Worm (Caenorhabditis elegans): ENCODE results near the gene mig-32.
A peak's percentile ranks its signal among the peaks of the same experiment; 100 is the strongest.

Gene mig-32

ce11 chrIV:12078907-12079523 lies 13.0 kb downstream of the mig-32 start, which contains the start of gene lex-1:
Gene lex-1, plus strand, starts transcription at chrIV:12079473.
- TF ChIP-seq zag-1 (tag; optimal IDR thresholded peaks at IDR 0.05) (no peak), lsy-2 (tag; optimal IDR thresholded peaks at IDR 0.05) (peak in 1 of 2 experiments; percentile 66), fos-1 (tag; optimal IDR thresholded peaks at IDR 0.05) (peak; percentile 26), lin-13 (GFP tag; optimal IDR thresholded peaks at IDR 0.05) (peak; percentile 34), unc-55 (GFP tag; optimal IDR thresholded peaks at IDR 0.05) (peak; percentile 72), nhr-21 (tag; optimal IDR thresholded peaks at IDR 0.05) (no peak), crh-2 (tag; optimal IDR thresholded peaks at IDR 0.05) (peak; percentile 10), mdl-1 (tag; optimal IDR thresholded peaks at IDR 0.05) (peak in 1 of 2 experiments; percentile 37), C34F6.9 (tag; optimal IDR thresholded peaks at IDR 0.05) (peak; percentile 60), nhr-237 (tag; optimal IDR thresholded peaks at IDR 0.05) (no peak), ztf-4 (tag; optimal IDR thresholded peaks at IDR 0.05) (no peak), mab-5 (tag; optimal IDR thresholded peaks at IDR 0.05) (no peak), nhr-129 (tag; optimal IDR thresholded peaks at IDR 0.05) (peak; percentile 71), gmeb-1 (tag; optimal IDR thresholded peaks at IDR 0.05) (peak; percentile 66), ztf-1 (GFP tag; conservative IDR thresholded peaks at IDR 0.05) (no peak), nhr-6 (tag; optimal IDR thresholded peaks at IDR 0.05) (no peak)

ce11 chrIV:12078112-12078812 lies 13.8 kb downstream of the mig-32 start, which contains the start of gene tmed-1:
Gene tmed-1, minus strand, starts transcription at chrIV:12078162.
- peak; percentile 20 for TF ChIP-seq C34F6.9 (tag; optimal IDR thresholded peaks at IDR 0.05)
- no peak for TF ChIP-seq crh-2 (tag; optimal IDR thresholded peaks at IDR 0.05)
- TF ChIP-seq unc-55 (GFP tag; optimal IDR thresholded peaks at IDR 0.05): peak; percentile 18

- TF ChIP-seq ama-1 (optimal IDR thresholded peaks at IDR 0.05): no peak
- no peak for TF ChIP-seq mab-5 (tag; optimal IDR thresholded peaks at IDR 0.05)
- TF ChIP-seq nhr-23 (tag; optimal IDR thresholded peaks at IDR 0.05): no peak
- TF ChIP-seq nhr-12 (tag; optimal IDR thresholded peaks at IDR 0.05): no peak
- no peak for TF ChIP-seq unc-39 (tag; optimal IDR thresholded peaks at IDR 0.05)
- TF ChIP-seq fos-1 (tag; optimal IDR thresholded peaks at IDR 0.05): no peak
- no peak for TF ChIP-seq ceh-82 (tag; optimal IDR thresholded peaks at IDR 0.05)
- TF ChIP-seq F13H6.1 (tag; optimal IDR thresholded peaks at IDR 0.05): no peak
- no peak for TF ChIP-seq sem-4 (tag; optimal IDR thresholded peaks at IDR 0.05)
- TF ChIP-seq ztf-11 (tag; optimal IDR thresholded peaks at IDR 0.05): no peak
- TF ChIP-seq nhr-25 (tag; optimal IDR thresholded peaks at IDR 0.05): no peak
- no peak for TF ChIP-seq snpc-4 (tag; optimal IDR thresholded peaks at IDR 0.05)
- no peak for TF ChIP-seq egl-27 (tag; optimal IDR thresholded peaks at IDR 0.05)
- TF ChIP-seq nhr-237 (tag; optimal IDR thresholded peaks at IDR 0.05): no peak
- no peak for TF ChIP-seq ztf-1 (GFP tag; conservative IDR thresholded peaks at IDR 0.05)
- TF ChIP-seq blmp-1 (tag; optimal IDR thresholded peaks at IDR 0.05; ENCODE audit: insufficient read depth): no peak
- no peak for TF ChIP-seq Y55F3AM.14 (GFP tag; optimal IDR thresholded peaks at IDR 0.05)
- TF ChIP-seq zag-1 (tag; optimal IDR thresholded peaks at IDR 0.05): no peak
- no peak for TF ChIP-seq unc-55 (GFP tag; optimal IDR thresholded peaks at IDR 0.05)
- TF ChIP-seq gmeb-1 (tag; optimal IDR thresholded peaks at IDR 0.05): no peak
These were observed 16.5 kb downstream of the mig-32 start, which contains the start of gene K08E4.7 for ce11 chrIV:12075497-12075896. Gene K08E4.7, plus strand, starts transcription at chrIV:12075797.

ce11 chrIV:12068590-12068989 lies 23.4 kb downstream of the mig-32 start, which contains the start of gene bath-37:
Gene bath-37, plus strand, starts transcription at chrIV:12068890.
- TF ChIP-seq lin-11 (tag; optimal IDR thresholded peaks at IDR 0.05): no peak
- peak; percentile 23 for TF ChIP-seq unc-55 (GFP tag; optimal IDR thresholded peaks at IDR 0.05)
- TF ChIP-seq mab-5 (tag; optimal IDR thresholded peaks at IDR 0.05): no peak

ce11 chrIV:12061229-12061628 lies 30.8 kb downstream of the mig-32 start, which contains the start of gene K08E4.8:
Gene K08E4.8, minus strand, starts transcription at chrIV:12061329.
- TF ChIP-seq Y55F3AM.14 (GFP tag; optimal IDR thresholded peaks at IDR 0.05) (no peak), ZK546.5 (tag; optimal IDR thresholded peaks at IDR 0.05) (no peak), egl-27 (tag; optimal IDR thresholded peaks at IDR 0.05) (no peak), F13H6.1 (tag; optimal IDR thresholded peaks at IDR 0.05) (no peak), lsy-2 (tag; optimal IDR thresholded peaks at IDR 0.05) (no peak)

Data from whole organism, L2 larva.